Worm (Caenorhabditis elegans) whole organism, young adult: ENCODE data around the gene srj-39.

Source experiments
- F37B4.10 ChIP-seq: fragments of 200-800 bp; sonication (Bioruptor generic); IDR thresholded peaks from 2 replicates; pipeline ENCODE4 v1.3.6; 2022; ENCODE audit warnings: missing genetic modification characterization, missing compliant biosample characterization
- attf-5 ChIP-seq: fragments of 200-800 bp; sonication (Bioruptor generic); optimal IDR thresholded peaks from 2 replicates; lab custom pipeline; 2018; ENCODE audit warnings: mild to moderate bottlenecking, missing genetic modification characterization, missing compliant biosample characterization
- ceh-27 ChIP-seq: fragments of 200-800 bp; sonication (Bioruptor generic); optimal IDR thresholded peaks from 2 replicates; lab custom pipeline; 2018; ENCODE audit warnings: mild to moderate bottlenecking, missing genetic modification characterization, moderate library complexity, missing compliant biosample characterization
- egl-18 ChIP-seq: fragments of 200-800 bp; sonication (Bioruptor generic); IDR thresholded peaks from 2 replicates; pipeline ENCODE4 v1.3.6; 2022; ENCODE audit warnings: missing genetic modification reagents, missing genetic modification characterization, missing compliant biosample characterization
- hlh-12 ChIP-seq: sonication (generic microtip); optimal IDR thresholded peaks from 2 replicates; lab custom pipeline; 2016; ENCODE audit warnings: missing genetic modification characterization, missing compliant biosample characterization
- hlh-26 ChIP-seq: fragments of 200-800 bp; sonication (Bioruptor generic); conservative IDR thresholded peaks from 2 replicates; pipeline ENCODE4 v1.3.6; 2022; ENCODE audit warnings: missing genetic modification reagents, missing genetic modification characterization, missing compliant biosample characterization
- rcor-1 ChIP-seq: fragments of 200-800 bp; sonication (Bioruptor generic); IDR thresholded peaks from 2 replicates; pipeline ENCODE4 v1.3.6; 2022; ENCODE audit warnings: missing genetic modification reagents, missing genetic modification characterization, missing compliant biosample characterization
- rec-8 ChIP-seq, 2 experiments: sonication (generic microtip); optimal IDR thresholded peaks; 2 replicates each; lab custom pipeline; 2016; ENCODE audit warnings: mild to moderate bottlenecking in 2 of 2, missing genetic modification characterization in 2 of 2, missing genetic modification reagents in 2 of 2, missing genotype in 2 of 2, missing biosample characterization in 1 of 2, missing compliant biosample characterization in 1 of 2, moderate library complexity in 1 of 2
- unc-130 ChIP-seq: sonication (generic microtip); optimal IDR thresholded peaks from 2 replicates; lab custom pipeline; 2016; ENCODE audit warnings: missing genetic modification reagents, missing genetic modification characterization, missing compliant biosample characterization
- ztf-26 ChIP-seq: sonication (generic microtip); optimal IDR thresholded peaks from 2 replicates; lab custom pipeline; 2017; ENCODE audit warnings: missing genetic modification characterization, missing compliant biosample characterization

DNA sequence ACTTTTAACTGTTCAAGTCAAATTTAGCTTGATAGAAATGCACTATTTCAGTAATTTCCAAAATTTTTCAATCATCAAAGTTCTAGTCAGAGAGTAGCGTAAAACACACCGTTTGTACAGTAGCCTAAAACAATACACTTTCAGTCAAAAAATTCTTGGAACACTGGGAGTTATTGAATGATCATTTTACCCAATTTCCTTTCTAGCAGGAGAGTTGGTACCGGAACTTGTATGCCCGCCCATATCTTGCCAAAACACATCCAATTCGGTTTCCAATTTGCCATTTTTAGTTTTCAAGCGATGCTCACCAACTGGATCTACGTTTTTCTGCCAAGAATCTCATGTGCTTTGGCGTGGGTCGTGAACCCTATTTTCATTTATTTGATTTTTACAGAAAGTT, at the start of gene srj-39:
- TF ChIP-seq egl-18, result no peak
- TF ChIP-seq ztf-26 (tag; lab: Kevin White, UChicago), result no peak
- TF ChIP-seq attf-5 (GFP tag; lab: Kevin White, UChicago), result no peak
- no peak for TF ChIP-seq unc-130 (GFP tag; lab: Kevin White, UChicago)
- no peak for TF ChIP-seq ceh-27 (GFP tag; lab: Kevin White, UChicago)
- TF ChIP-seq F37B4.10, result no peak
- TF ChIP-seq hlh-26 (GFP tag; lab: Robert Waterston, UW), result no peak
- TF ChIP-seq rcor-1, result no peak
- no peak for TF ChIP-seq hlh-12 (tag; lab: Kevin White, UChicago)
- no peak for TF ChIP-seq rec-8 (tag; optimal IDR thresholded peaks at IDR 0.05; lab: Kevin White, UChicago)
